Worm (Caenorhabditis elegans): ENCODE results near the gene tram-1.

ce11 chrIV:10239045-10239444, 18.0 kb upstream of the tram-1 start, which contains the start of gene ech-8:
- TF ChIP-seq ama-1 (optimal IDR thresholded peaks at IDR 0.05) = no peak
- TF ChIP-seq ref-2 (tag; optimal IDR thresholded peaks at IDR 0.05) = no peak
- no peak for TF ChIP-seq ztf-16 (tag; optimal IDR thresholded peaks at IDR 0.05)
- no peak for TF ChIP-seq nhr-11 (tag; optimal IDR thresholded peaks at IDR 0.05)

Measured in whole organism, late embryonic.